Fruit fly (Drosophila melanogaster) whole organism, embryonic: ENCODE results near the gene Tfb5.

Experiments used
- Bgb ChIP-seq: fragments of 200-800 bp; sonication (Bioruptor generic); IDR thresholded peaks from 2 replicates; pipeline ENCODE4 v1.3.6; 2022; ENCODE audit warnings: missing biosample characterization, missing genetic modification characterization; ENCODE audit not compliant: partially characterized antibody
- CG10321 ChIP-seq: fragments of 200-800 bp; sonication (Bioruptor generic); IDR thresholded peaks from 2 replicates; pipeline ENCODE4 v1.3.6; 2022; ENCODE audit warnings: missing biosample characterization, missing genetic modification characterization
- CG13123 ChIP-seq: fragments of 200-800 bp; sonication (Bioruptor generic); optimal IDR thresholded peaks from 2 replicates; lab custom pipeline; 2016; ENCODE audit warnings: missing biosample characterization, missing genetic modification characterization
- CG13296 ChIP-seq: fragments of 200-800 bp; sonication (Bioruptor generic); optimal IDR thresholded peaks from 3 replicates; lab custom pipeline; 2018; ENCODE audit warnings: missing biosample characterization, mild to moderate bottlenecking, missing genetic modification characterization
- CG13775 ChIP-seq: fragments of 200-800 bp; sonication (Bioruptor generic); optimal IDR thresholded peaks from 3 replicates; lab custom pipeline; 2017; ENCODE audit warnings: missing biosample characterization, mild to moderate bottlenecking, missing genetic modification characterization
- CG14860 ChIP-seq: fragments of 200-800 bp; sonication (Bioruptor generic); IDR thresholded peaks from 3 replicates; pipeline ENCODE4 v1.3.6; 2022; ENCODE audit warnings: missing biosample characterization, missing genetic modification characterization; ENCODE audit not compliant: partially characterized antibody
- CG15269 ChIP-seq: fragments of 200-800 bp; sonication (Bioruptor generic); optimal IDR thresholded peaks from 2 replicates; lab custom pipeline; 2018; ENCODE audit warnings: missing biosample characterization, mild to moderate bottlenecking, missing genetic modification characterization, moderate library complexity
- CG17802 ChIP-seq: fragments of 200-800 bp; sonication (Bioruptor generic); optimal IDR thresholded peaks from 2 replicates; lab custom pipeline; 2018; ENCODE audit warnings: missing biosample characterization, mild to moderate bottlenecking, missing genetic modification characterization, moderate library complexity
- CG30020 ChIP-seq: fragments of 200-800 bp; optimal IDR thresholded peaks from 2 replicates; lab custom pipeline; 2019; ENCODE audit warnings: missing biosample characterization, mild to moderate bottlenecking, missing genetic modification characterization, moderate library complexity
- CG33557 ChIP-seq: fragments of 200-800 bp; sonication (Bioruptor generic); optimal IDR thresholded peaks from 2 replicates; lab custom pipeline; 2019; ENCODE audit warnings: missing biosample characterization, mild to moderate bottlenecking, missing genetic modification characterization, moderate library complexity
- CG4424 ChIP-seq: fragments of 200-800 bp; sonication (Bioruptor generic); optimal IDR thresholded peaks from 3 replicates; lab custom pipeline; 2016; ENCODE audit warnings: missing biosample characterization, missing genetic modification characterization
- CG4820 ChIP-seq: fragments of 200-800 bp; sonication (Bioruptor generic); optimal IDR thresholded peaks from 3 replicates; lab custom pipeline; 2016; ENCODE audit warnings: missing biosample characterization, missing genetic modification characterization
- CG4854 ChIP-seq: fragments of 200-800 bp; sonication (Bioruptor generic); optimal IDR thresholded peaks from 2 replicates; lab custom pipeline; 2016; ENCODE audit warnings: missing biosample characterization, missing genetic modification characterization, inconsistent platforms
- CG6689 ChIP-seq: fragments of 200-800 bp; sonication (Bioruptor generic); IDR thresholded peaks from 2 replicates; pipeline ENCODE4 v1.3.6; 2022; ENCODE audit warnings: missing biosample characterization, missing genetic modification characterization
- CG9437 ChIP-seq: fragments of 200-800 bp; sonication (Bioruptor generic); optimal IDR thresholded peaks from 2 replicates; lab custom pipeline; 2018; ENCODE audit warnings: missing biosample characterization, mild to moderate bottlenecking, missing genetic modification characterization
- D19B ChIP-seq: fragments of 200-800 bp; sonication (Bioruptor generic); optimal IDR thresholded peaks from 2 replicates; lab custom pipeline; 2017; ENCODE audit warnings: missing biosample characterization, mild to moderate bottlenecking, missing genetic modification characterization
- Dip2 ChIP-seq: fragments of 200-800 bp; sonication (Bioruptor generic); IDR thresholded peaks from 2 replicates; pipeline ENCODE4 v1.3.6; 2022; ENCODE audit warnings: missing biosample characterization, missing genetic modification characterization
- E2f1 ChIP-seq: fragments of 200-800 bp; sonication (Bioruptor generic); IDR thresholded peaks from 2 replicates; pipeline ENCODE4 v1.3.6; 2022; ENCODE audit warnings: missing biosample characterization, missing genetic modification characterization
- Ets65A ChIP-seq: fragments of 200-800 bp; sonication (Bioruptor generic); peaks from one replicate; lab custom pipeline; 2016; ENCODE audit warnings: missing biosample characterization, missing genetic modification characterization
- Fer1 ChIP-seq: fragments of 200-800 bp; sonication (Bioruptor generic); optimal IDR thresholded peaks from 2 replicates; lab custom pipeline; 2017; ENCODE audit warnings: missing biosample characterization, mild to moderate bottlenecking, missing genetic modification characterization
- Fer3 ChIP-seq: fragments of 200-800 bp; sonication (Bioruptor generic); optimal IDR thresholded peaks from 2 replicates; lab custom pipeline; 2018; ENCODE audit warnings: missing biosample characterization, mild to moderate bottlenecking, missing genetic modification characterization, moderate library complexity
- Kr ChIP-seq: fragments of 200-800 bp; sonication (Bioruptor generic); optimal IDR thresholded peaks from 2 replicates; lab custom pipeline; 2017; ENCODE audit warnings: missing biosample characterization, mild to moderate bottlenecking, missing genetic modification characterization
- Lim3 ChIP-seq: fragments of 200-800 bp; sonication (Bioruptor generic); IDR thresholded peaks from 2 replicates; pipeline ENCODE4 v1.3.6; 2022; ENCODE audit warnings: missing biosample characterization, missing genetic modification characterization
- Med ChIP-seq: fragments of 200-800 bp; sonication (Bioruptor generic); peaks from one replicate; lab custom pipeline; 2016; ENCODE audit warnings: missing biosample characterization, missing genetic modification characterization, mild to moderate bottlenecking, inconsistent platforms, moderate library complexity
- Meics ChIP-seq: fragments of 200-800 bp; sonication (Bioruptor generic); optimal IDR thresholded peaks from 2 replicates; lab custom pipeline; 2017; ENCODE audit warnings: missing biosample characterization, mild to moderate bottlenecking, missing genetic modification characterization
- Neu2 ChIP-seq: fragments of 200-800 bp; sonication (Bioruptor generic); optimal IDR thresholded peaks from 3 replicates; lab custom pipeline; 2016; ENCODE audit warnings: missing biosample characterization, missing genetic modification characterization, borderline replicate concordance
- Nf-YC ChIP-seq: fragments of 200-800 bp; optimal IDR thresholded peaks from 3 replicates; lab custom pipeline; 2019; ENCODE audit warnings: missing biosample characterization, mild to moderate bottlenecking, missing genetic modification characterization, moderate library complexity
- Scr ChIP-seq: fragments of 200-800 bp; sonication (Bioruptor generic); IDR thresholded peaks from 2 replicates; pipeline ENCODE4 v1.3.6; 2022; ENCODE audit warnings: missing biosample characterization, missing genetic modification characterization; ENCODE audit not compliant: partially characterized antibody
- Stat92E ChIP-seq, 3 experiments: fragments of >200 bp in 2 of 3; fragments of 200-800 bp in 1 of 3; sonication (Bioruptor generic) in 1 of 3; optimal IDR thresholded peaks; 2 replicates each; lab custom pipeline; 2017 to 2019; ENCODE audit warnings: missing biosample characterization in 3 of 3, missing genetic modification characterization in 3 of 3, mild to moderate bottlenecking in 1 of 3, moderate library complexity in 1 of 3
- ato ChIP-seq: fragments of 200-800 bp; sonication (Bioruptor generic); IDR thresholded peaks from 2 replicates; pipeline ENCODE4 v1.3.6; 2022; ENCODE audit warnings: missing biosample characterization, missing genetic modification characterization; ENCODE audit not compliant: partially characterized antibody
- danr ChIP-seq: fragments of 200-800 bp; sonication (Bioruptor generic); IDR thresholded peaks from 2 replicates; pipeline ENCODE4 v1.3.6; 2022; ENCODE audit warnings: missing biosample characterization, missing genetic modification characterization
- dysf ChIP-seq: fragments of 200-800 bp; sonication (Bioruptor generic); IDR thresholded peaks from 3 replicates; pipeline ENCODE4 v1.3.6; 2022; ENCODE audit warnings: missing biosample characterization, missing genetic modification characterization
- esg ChIP-seq: fragments of 200-800 bp; sonication (Bioruptor generic); conservative IDR thresholded peaks from 2 replicates; pipeline ENCODE4 v1.3.6; 2022; ENCODE audit warnings: missing biosample characterization, missing genetic modification characterization
- gcm ChIP-seq: fragments of 200-800 bp; sonication (Bioruptor generic); optimal IDR thresholded peaks from 2 replicates; lab custom pipeline; 2019; ENCODE audit warnings: missing biosample characterization, mild to moderate bottlenecking, missing genetic modification characterization, moderate library complexity
- jigr1 ChIP-seq: fragments of 200-800 bp; sonication (Bioruptor generic); IDR thresholded peaks from 3 replicates; pipeline ENCODE4 v1.3.6; 2022; ENCODE audit warnings: missing biosample characterization, missing genetic modification characterization
- lov ChIP-seq, 2 experiments: fragments of 200-800 bp in 1 of 2; fragments of >200 bp in 1 of 2; sonication (Bioruptor generic) in 1 of 2; IDR thresholded peaks in 1 of 2; optimal IDR thresholded peaks in 1 of 2; 2 replicates in 1 of 2; 3 replicates in 1 of 2; pipeline versions ENCODE4 v1.3.6 to Lab custom; 2017 to 2022; ENCODE audit warnings: missing biosample characterization in 1 of 2, missing genetic modification characterization in 1 of 2
- maf-S ChIP-seq: fragments of 200-800 bp; sonication (Bioruptor generic); optimal IDR thresholded peaks from 2 replicates; lab custom pipeline; 2016; ENCODE audit warnings: missing biosample characterization, missing genetic modification characterization
- mirr ChIP-seq: fragments of 200-800 bp; sonication (Bioruptor generic); optimal IDR thresholded peaks from 3 replicates; lab custom pipeline; 2018; ENCODE audit warnings: missing biosample characterization, mild to moderate bottlenecking, missing genetic modification characterization
- onecut ChIP-seq: fragments of 200-800 bp; sonication (Bioruptor generic); IDR thresholded peaks from 2 replicates; pipeline ENCODE4 v1.3.6; 2022; ENCODE audit warnings: missing biosample characterization, missing genetic modification characterization
- scrt ChIP-seq: fragments of 200-800 bp; sonication (Bioruptor generic); optimal IDR thresholded peaks from 2 replicates; lab custom pipeline; 2018; ENCODE audit warnings: missing biosample characterization, mild to moderate bottlenecking, missing genetic modification characterization, moderate library complexity
- sens ChIP-seq: fragments of 200-800 bp; sonication (Bioruptor generic); peaks from one replicate; lab custom pipeline; 2016; ENCODE audit warnings: missing biosample characterization, missing genetic modification characterization
- slou ChIP-seq: fragments of 200-800 bp; sonication (Bioruptor generic); optimal IDR thresholded peaks from 3 replicates; lab custom pipeline; 2016; ENCODE audit warnings: missing biosample characterization, missing genetic modification characterization
- stc ChIP-seq: fragments of 200-800 bp; sonication (Bioruptor generic); IDR thresholded peaks from 2 replicates; pipeline ENCODE4 v1.3.6; 2022; ENCODE audit warnings: missing biosample characterization, missing genetic modification characterization
- trh ChIP-seq: fragments of 200-800 bp; sonication (Bioruptor generic); optimal IDR thresholded peaks from 2 replicates; lab custom pipeline; 2016; ENCODE audit warnings: missing biosample characterization, missing genetic modification characterization
- vfl ChIP-seq: fragments of 200-800 bp; sonication (Bioruptor generic); optimal IDR thresholded peaks from 2 replicates; lab custom pipeline; 2016; ENCODE audit warnings: missing biosample characterization, missing genetic modification characterization

Gene Tfb5

DNA sequence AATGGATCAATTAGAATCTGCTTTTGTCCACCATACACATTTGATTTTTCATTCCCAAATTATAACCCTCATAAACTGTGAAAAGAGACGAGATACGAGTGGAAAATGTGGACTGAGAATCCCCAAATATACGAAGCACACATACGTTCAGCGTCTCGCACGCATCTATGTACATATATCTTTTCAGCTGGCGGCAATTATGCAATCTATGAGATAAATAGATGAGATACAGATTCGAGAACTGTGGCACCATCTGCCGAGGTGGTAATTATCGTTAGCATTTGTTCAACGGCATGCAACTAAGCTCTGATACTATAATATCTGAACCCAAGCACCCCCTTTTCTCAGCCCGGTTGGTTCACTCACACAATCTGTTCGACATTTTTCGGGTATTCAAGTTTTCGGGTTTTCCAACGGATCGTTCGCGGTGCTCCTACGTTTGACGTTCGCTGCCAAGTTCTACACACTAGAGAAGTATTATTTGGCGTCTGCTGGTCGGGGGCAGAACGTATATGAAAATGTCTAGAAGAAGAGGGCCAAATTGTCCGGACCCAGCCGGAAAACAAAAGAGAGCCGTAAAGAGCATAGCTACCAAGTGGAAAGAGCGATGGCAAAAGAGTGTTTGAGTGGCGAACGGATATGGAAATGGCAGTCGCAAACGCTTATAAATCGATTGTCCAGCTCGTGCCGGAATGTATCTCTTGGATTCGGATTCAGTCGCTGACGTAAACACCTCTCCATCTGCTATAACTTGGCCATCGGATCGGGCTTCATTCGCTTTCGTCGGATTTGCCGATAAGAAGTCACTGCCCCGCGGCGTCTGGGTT, 15.4 kb downstream of the Tfb5 start (continued):
- no peak for TF ChIP-seq CG15269 (tag; lab: Kevin White, UChicago)
- no peak for TF ChIP-seq scrt (GFP tag; lab: Kevin White, UChicago)
- peak; percentile 11 for TF ChIP-seq CG13296 (GFP tag; lab: Kevin White, UChicago)
- no peak for TF ChIP-seq mirr
- TF ChIP-seq CG13775 (GFP tag; lab: Kevin White, UChicago) = no peak
- no peak for TF ChIP-seq CG10321 (GFP tag; lab: Robert Waterston, UW)
- no peak for TF ChIP-seq CG4854 (GFP tag; lab: Kevin White, UChicago)
- no peak for TF ChIP-seq gcm (GFP tag; lab: Kevin White, UChicago)
- TF ChIP-seq CG30020 = no peak
- no peak for TF ChIP-seq esg
- TF ChIP-seq vfl (GFP tag; lab: Kevin White, UChicago) = no peak
- TF ChIP-seq trh = no peak
- no peak for TF ChIP-seq Lim3 (GFP tag; lab: Robert Waterston, UW)
- no peak for TF ChIP-seq Dip2
- TF ChIP-seq stc (GFP tag; lab: Robert Waterston, UW) = no peak
- peak; percentile 22; the same call in 1 of the 2 replicates for TF ChIP-seq Scr
- TF ChIP-seq dysf (GFP tag; lab: Robert Waterston, UW) = no peak
- no peak for TF ChIP-seq Kr (GFP tag; lab: Kevin White, UChicago)
- no peak for TF ChIP-seq Meics (GFP tag; lab: Kevin White, UChicago)
- TF ChIP-seq CG17802 (tag; lab: Kevin White, UChicago) = no peak
- TF ChIP-seq CG9437 (GFP tag; lab: Kevin White, UChicago) = no peak

- no peak for TF ChIP-seq Nf-YC (tag; lab: Kevin White, UChicago)
- peak; percentile 78 for TF ChIP-seq Med (GFP tag; lab: Kevin White, UChicago)
- TF ChIP-seq scrt (GFP tag; lab: Kevin White, UChicago) = peak; percentile 58
- no peak for TF ChIP-seq Bgb (GFP tag; lab: Robert Waterston, UW)
- peak; percentile 60 for TF ChIP-seq onecut (GFP tag; lab: Robert Waterston, UW)
- no peak for TF ChIP-seq lov (optimal IDR thresholded peaks at IDR 0.05; lab: Kevin White, UChicago)
- 0 out of 3 replicates have a peak, but pooled peaks have one; percentile 42 for TF ChIP-seq lov (GFP tag; IDR thresholded peaks at IDR 0.05; lab: Robert Waterston, UW)
- peak; percentile 61 for TF ChIP-seq sens (GFP tag; lab: Kevin White, UChicago)
- TF ChIP-seq Ets65A (GFP tag; lab: Kevin White, UChicago) = peak; percentile 88
Observed at dm6 chr2L:4982098-4982646, 28.5 kb downstream of the Tfb5 start.

- TF ChIP-seq Neu2 (GFP tag; lab: Kevin White, UChicago) = peak; percentile 72
- TF ChIP-seq CG33557 (GFP tag; lab: Kevin White, UChicago) = peak; percentile 97
- TF ChIP-seq CG6689 (GFP tag; lab: Robert Waterston, UW) = peak; percentile 100
- TF ChIP-seq E2f1 (GFP tag; lab: Robert Waterston, UW) = peak; percentile 94
- peak; percentile 95 for TF ChIP-seq CG13123 (GFP tag; lab: Kevin White, UChicago)
- peak in 1 of 3 experiments; percentile 76 for TF ChIP-seq Stat92E (GFP tag; optimal IDR thresholded peaks at IDR 0.05; lab: Kevin White, UChicago)
- peak; percentile 97 for TF ChIP-seq Fer3
- peak; percentile 95 for TF ChIP-seq jigr1 (GFP tag; lab: Robert Waterston, UW)
- peak; percentile 99 for TF ChIP-seq CG4424 (GFP tag; lab: Kevin White, UChicago)
- peak; percentile 71 for TF ChIP-seq Dip2
- TF ChIP-seq CG4820 (GFP tag; lab: Kevin White, UChicago) = peak; percentile 98
- TF ChIP-seq Fer1 (GFP tag; lab: Kevin White, UChicago) = peak; percentile 97
- TF ChIP-seq ato (GFP tag; lab: Robert Waterston, UW) = no peak
- peak; percentile 98 for TF ChIP-seq slou (GFP tag; lab: Kevin White, UChicago)
- TF ChIP-seq maf-S (GFP tag; lab: Kevin White, UChicago) = peak; percentile 96
- peak; percentile 91 for TF ChIP-seq D19B (GFP tag; lab: Kevin White, UChicago)
- peak; percentile 94 for TF ChIP-seq danr
- TF ChIP-seq CG14860 (GFP tag; lab: Robert Waterston, UW) = no peak
Observed at dm6 chr2L:4981278-4981966, 29.2 kb downstream of the Tfb5 start, which contains the start of the genes CG8892 and CG34126. CG8892 (minus strand) TSS chr2L:4981592. CG34126 (plus strand) TSS chr2L:4981614.
